Worm (Caenorhabditis elegans) whole organism, midembryonic: Measurements from ENCODE around the gene F20B6.4.

Experiments
- T22C8.4 ChIP-seq: fragments of 200-800 bp; sonication (Bioruptor generic); IDR thresholded peaks from 2 replicates; pipeline ENCODE4 v1.3.6; 2022; ENCODE audit warnings: missing genetic modification characterization, missing compliant biosample characterization
- cog-1 ChIP-seq: sonication (generic microtip); optimal IDR thresholded peaks from 2 replicates; lab custom pipeline; 2016; ENCODE audit warnings: missing genetic modification characterization, missing compliant biosample characterization
- flt-1 ChIP-seq: fragments of 200-800 bp; sonication (Bioruptor generic); IDR thresholded peaks from 2 replicates; pipeline ENCODE4 v1.3.6; 2022; ENCODE audit warnings: missing genetic modification characterization, missing compliant biosample characterization
- klf-2 ChIP-seq: fragments of 200-800 bp; sonication (Bioruptor generic); conservative IDR thresholded peaks from 2 replicates; pipeline ENCODE4 v1.3.6; 2022; ENCODE audit warnings: missing genetic modification reagents, missing genetic modification characterization, missing compliant biosample characterization
- med-1 ChIP-seq: sonication (generic microtip); optimal IDR thresholded peaks from 2 replicates; lab custom pipeline; 2017; ENCODE audit warnings: missing genetic modification characterization, mild to moderate bottlenecking, missing compliant biosample characterization, antibody characterized with exemption, missing genetic modification reagents; ENCODE audit not compliant: insufficient read depth
- ref-1 ChIP-seq: fragments of 200-800 bp; sonication (Bioruptor generic); conservative IDR thresholded peaks from 2 replicates; pipeline ENCODE4 v1.3.6; 2022; ENCODE audit warnings: missing genetic modification reagents, missing genetic modification characterization, missing compliant biosample characterization
- tab-1 ChIP-seq: fragments of 200-800 bp; sonication (Bioruptor generic); IDR thresholded peaks from 2 replicates; pipeline ENCODE4 v1.3.6; 2022; ENCODE audit warnings: missing genetic modification characterization, missing compliant biosample characterization
- ztf-23 ChIP-seq: fragments of 200-800 bp; sonication (Bioruptor generic); IDR thresholded peaks from 2 replicates; pipeline ENCODE4 v1.3.6; 2022; ENCODE audit warnings: missing genetic modification reagents, missing genetic modification characterization, missing compliant biosample characterization
- ztf-29 ChIP-seq: fragments of 200-800 bp; sonication (Bioruptor generic); IDR thresholded peaks from 2 replicates; pipeline ENCODE4 v1.3.6; 2022; ENCODE audit warnings: missing genetic modification reagents, missing genetic modification characterization, missing compliant biosample characterization

Gene F20B6.4

ce11 chrX:4190537-4191144 is 5.7 kb downstream of the F20B6.4 start, which contains the start of gene vha-12:
Gene vha-12 (plus strand): TSS chrX:4191094.
- TF ChIP-seq med-1 = no peak
- TF ChIP-seq cog-1 (tag; lab: Kevin White, UChicago) = peak; percentile 67

- no peak for TF ChIP-seq ref-1 (GFP tag; lab: Robert Waterston, UW)
- no peak for TF ChIP-seq ztf-23 (GFP tag; lab: Robert Waterston, UW)
- no peak for TF ChIP-seq ztf-29 (GFP tag; lab: Robert Waterston, UW)
- no peak for TF ChIP-seq tab-1 (GFP tag; lab: Robert Waterston, UW)
- no peak for TF ChIP-seq klf-2
- TF ChIP-seq flt-1 (GFP tag; lab: Robert Waterston, UW) = no peak
- no peak for TF ChIP-seq T22C8.4 (GFP tag; lab: Robert Waterston, UW)
- TF ChIP-seq cog-1 (tag; lab: Kevin White, UChicago) = no peak
- no peak for TF ChIP-seq med-1
These were observed 9.7 kb downstream of the F20B6.4 start, which contains the start of gene mrp-6 for ce11 chrX:4186656-4187055. Gene mrp-6 (minus strand): TSS chrX:4186756.

- TF ChIP-seq ztf-23 (GFP tag; lab: Robert Waterston, UW) (no peak), tab-1 (GFP tag; lab: Robert Waterston, UW) (no peak), ztf-29 (GFP tag; lab: Robert Waterston, UW) (no peak), T22C8.4 (GFP tag; lab: Robert Waterston, UW) (no peak)
These were observed 18.9 kb downstream of the F20B6.4 start, which contains the start of gene ZK470.6 for ce11 chrX:4177394-4177793. Gene ZK470.6 (minus strand): TSS chrX:4177494.

ce11 chrX:4167150-4167549 is 29.2 kb downstream of the F20B6.4 start, which contains the start of gene ZK470.14:
Gene ZK470.14 (plus strand): TSS chrX:4167450.
- TF ChIP-seq ztf-29 (GFP tag; lab: Robert Waterston, UW) (no peak), cog-1 (tag; lab: Kevin White, UChicago) (no peak), T22C8.4 (GFP tag; lab: Robert Waterston, UW) (no peak), ztf-23 (GFP tag; lab: Robert Waterston, UW) (no peak), med-1 (no peak), tab-1 (GFP tag; lab: Robert Waterston, UW) (no peak), ref-1 (GFP tag; lab: Robert Waterston, UW) (no peak), klf-2 (no peak), flt-1 (GFP tag; lab: Robert Waterston, UW) (no peak)

- TF ChIP-seq tab-1 (GFP tag; lab: Robert Waterston, UW) (no peak), med-1 (no peak), ztf-29 (GFP tag; lab: Robert Waterston, UW) (no peak), ztf-23 (GFP tag; lab: Robert Waterston, UW) (no peak), cog-1 (tag; lab: Kevin White, UChicago) (no peak), T22C8.4 (GFP tag; lab: Robert Waterston, UW) (no peak)
These were observed 32.9 kb downstream of the F20B6.4 start, which contains the start of gene ZK470.1 for ce11 chrX:4163391-4163790. Gene ZK470.1 (plus strand): TSS chrX:4163691.

- TF ChIP-seq tab-1 (GFP tag; lab: Robert Waterston, UW) (no peak), ztf-23 (GFP tag; lab: Robert Waterston, UW) (no peak), flt-1 (GFP tag; lab: Robert Waterston, UW) (no peak), ref-1 (GFP tag; lab: Robert Waterston, UW) (no peak), klf-2 (no peak), ztf-29 (GFP tag; lab: Robert Waterston, UW) (no peak), med-1 (no peak), T22C8.4 (GFP tag; lab: Robert Waterston, UW) (no peak), cog-1 (tag; lab: Kevin White, UChicago) (no peak)
These were observed 34.4 kb downstream of the F20B6.4 start for ce11 chrX:4161938-4162337.

- no peak for TF ChIP-seq ref-1 (GFP tag; lab: Robert Waterston, UW)
These were observed 36.4 kb downstream of the F20B6.4 start for ce11 chrX:4159929-4160328.

- no peak for TF ChIP-seq med-1
- TF ChIP-seq klf-2 = no peak
- TF ChIP-seq cog-1 (tag; lab: Kevin White, UChicago) = no peak
- no peak for TF ChIP-seq ref-1 (GFP tag; lab: Robert Waterston, UW)
- TF ChIP-seq ztf-23 (GFP tag; lab: Robert Waterston, UW) = no peak
- no peak for TF ChIP-seq T22C8.4 (GFP tag; lab: Robert Waterston, UW)
- TF ChIP-seq tab-1 (GFP tag; lab: Robert Waterston, UW) = no peak
These were observed 37.0 kb downstream of the F20B6.4 start for ce11 chrX:4159185-4159871.

ce11 chrX:4157896-4158295 is 38.4 kb downstream of the F20B6.4 start:
- no peak for TF ChIP-seq med-1
- TF ChIP-seq T22C8.4 (GFP tag; lab: Robert Waterston, UW) = no peak
- no peak for TF ChIP-seq flt-1 (GFP tag; lab: Robert Waterston, UW)
- TF ChIP-seq cog-1 (tag; lab: Kevin White, UChicago) = no peak
- no peak for TF ChIP-seq ref-1 (GFP tag; lab: Robert Waterston, UW)
- no peak for TF ChIP-seq klf-2
- TF ChIP-seq ztf-23 (GFP tag; lab: Robert Waterston, UW) = no peak
- TF ChIP-seq ztf-29 (GFP tag; lab: Robert Waterston, UW) = no peak
- TF ChIP-seq tab-1 (GFP tag; lab: Robert Waterston, UW) = no peak

- TF ChIP-seq flt-1 (GFP tag; lab: Robert Waterston, UW) = no peak
- TF ChIP-seq ztf-23 (GFP tag; lab: Robert Waterston, UW) = no peak
- TF ChIP-seq med-1 = no peak
- no peak for TF ChIP-seq klf-2
- TF ChIP-seq T22C8.4 (GFP tag; lab: Robert Waterston, UW) = no peak
- no peak for TF ChIP-seq ztf-29 (GFP tag; lab: Robert Waterston, UW)
- no peak for TF ChIP-seq tab-1 (GFP tag; lab: Robert Waterston, UW)
- TF ChIP-seq cog-1 (tag; lab: Kevin White, UChicago) = no peak
- TF ChIP-seq ref-1 (GFP tag; lab: Robert Waterston, UW) = no peak
These were observed 41.5 kb downstream of the F20B6.4 start for ce11 chrX:4154784-4155183.
